Worm (Caenorhabditis elegans): Measurements from ENCODE around the gene pudl-1.
A peak's percentile ranks its signal among the peaks of the same experiment; 100 is the strongest.

Gene pudl-1

DNA sequence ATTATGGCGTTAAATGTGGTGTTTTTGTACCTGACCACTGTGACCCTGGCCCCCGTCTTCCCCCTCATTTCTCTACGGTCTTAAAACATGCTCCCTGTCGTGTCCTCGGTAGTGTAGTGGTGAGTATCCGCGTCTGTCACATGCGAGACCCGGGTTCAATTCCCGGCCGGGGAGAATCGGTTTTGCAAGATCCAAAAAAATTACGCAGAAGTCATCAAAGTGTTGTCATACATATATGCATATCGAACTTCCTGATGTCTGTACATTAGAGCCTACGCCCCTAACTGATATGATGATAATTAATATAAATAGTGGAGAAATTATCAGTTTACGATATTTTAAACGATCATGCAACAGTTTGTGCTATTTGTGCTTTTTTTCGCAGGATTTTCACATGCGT lies 27.2 kb upstream of the pudl-1 start, which contains the start of gene Y54G2A.45 (continued):
- TF ChIP-seq nfyb-1 (GFP tag; IDR thresholded peaks at IDR 0.05) (peak; percentile 78), dpl-1 (GFP tag; optimal IDR thresholded peaks at IDR 0.05) (no peak), nfya-2 (GFP tag; IDR thresholded peaks at IDR 0.05) (no peak), madf-6 (GFP tag; IDR thresholded peaks at IDR 0.05) (peak; percentile 64), snpc-3.4 (tag; optimal IDR thresholded peaks at IDR 0.05) (peak; percentile 56), nfya-1 (tag; optimal IDR thresholded peaks at IDR 0.05; ENCODE audit: borderline replicate concordance, insufficient read depth) (no peak), T07F8.4 (tag; optimal IDR thresholded peaks at IDR 0.05) (peak; percentile 76), ztf-6 (GFP tag; IDR thresholded peaks at IDR 0.05) (no peak), aptf-3 (GFP tag; IDR thresholded peaks at IDR 0.05) (no peak), ceh-58 (GFP tag; IDR thresholded peaks at IDR 0.05) (no peak), madf-10 (tag; optimal IDR thresholded peaks at IDR 0.05) (peak; percentile 86), atf-7 (tag; optimal IDR thresholded peaks at IDR 0.05) (peak; percentile 85), bed-1 (GFP tag; IDR thresholded peaks at IDR 0.05) (no peak), nhr-27 (tag; optimal IDR thresholded peaks at IDR 0.05) (no peak), attf-5 (GFP tag; optimal IDR thresholded peaks at IDR 0.05) (peak; percentile 43), mxl-1 (tag; optimal IDR thresholded peaks at IDR 0.05) (peak; percentile 79), egl-44 (GFP tag; IDR thresholded peaks at IDR 0.05) (peak; percentile 93), Y67H2A.10 (GFP tag; conservative IDR thresholded peaks at IDR 0.05) (no peak), lin-26 (GFP tag; IDR thresholded peaks at IDR 0.05) (peak; percentile 92), repo-1 (tag; optimal IDR thresholded peaks at IDR 0.05) (peak; percentile 88), lsy-27 (tag; optimal IDR thresholded peaks at IDR 0.05; ENCODE audit: borderline replicate concordance, insufficient read depth) (peak; percentile 59), sdz-38 (tag; optimal IDR thresholded peaks at IDR 0.05) (peak; percentile 43), attf-6 (GFP tag; IDR thresholded peaks at IDR 0.05) (0 out of 2 replicates have a peak, but pooled peaks have one; percentile 52), Y79H2A.3 (GFP tag; conservative IDR thresholded peaks at IDR 0.05) (no peak), xnd-1 (tag; optimal IDR thresholded peaks at IDR 0.05) (peak; percentile 15), F10E7.11 (tag; optimal IDR thresholded peaks at IDR 0.05) (no peak), pha-4 (tag; optimal IDR thresholded peaks at IDR 0.05) (no peak), snpc-1.3 (tag; optimal IDR thresholded peaks at IDR 0.05; ENCODE audit: insufficient read depth) (peak; percentile 81), Y53F4B.3 (GFP tag; IDR thresholded peaks at IDR 0.05) (no peak), unc-130 (GFP tag; optimal IDR thresholded peaks at IDR 0.05) (peak; percentile 57), him-1 (tag; optimal IDR thresholded peaks at IDR 0.05) (peak; percentile 79), ztf-3 (GFP tag; optimal IDR thresholded peaks at IDR 0.05) (peak; percentile 24), pbrm-1 (GFP tag; IDR thresholded peaks at IDR 0.05) (peak; percentile 76), Y56A3A.18 (GFP tag; IDR thresholded peaks at IDR 0.05) (peak; percentile 90; the same call in 1 of the 2 replicates), madf-3 (GFP tag; IDR thresholded peaks at IDR 0.05) (no peak), ets-4 (GFP tag; optimal IDR thresholded peaks at IDR 0.05) (peak; percentile 48), D2030.7 (GFP tag; IDR thresholded peaks at IDR 0.05) (peak; percentile 74), cebp-2 (GFP tag; IDR thresholded peaks at IDR 0.05) (no peak), ceh-79 (tag; optimal IDR thresholded peaks at IDR 0.05) (no peak), dox-1 (GFP tag; IDR thresholded peaks at IDR 0.05) (peak; percentile 92), nhr-120 (GFP tag; IDR thresholded peaks at IDR 0.05) (no peak), hrde-1 (tag; optimal IDR thresholded peaks at IDR 0.05; ENCODE audit: borderline replicate concordance) (peak; percentile 87), hmg-20 (GFP tag; IDR thresholded peaks at IDR 0.05) (no peak), F23B12.7 (tag; optimal IDR thresholded peaks at IDR 0.05; ENCODE audit: insufficient read depth) (peak; percentile 80), hlh-26 (GFP tag; conservative IDR thresholded peaks at IDR 0.05) (no peak), snpc-1.1 (tag; optimal IDR thresholded peaks at IDR 0.05; ENCODE audit: insufficient read depth) (peak; percentile 47), F49E8.2 (tag; optimal IDR thresholded peaks at IDR 0.05; ENCODE audit: insufficient read depth) (peak; percentile 79), egl-18 (GFP tag; IDR thresholded peaks at IDR 0.05) (no peak)
